Worm (Caenorhabditis elegans) whole organism, late embryonic: Measurements from ENCODE around the gene hal-3.

Experiments
- ama-1 ChIP-seq: fragments of 150-350 bp; optimal IDR thresholded peaks from 2 replicates; lab custom pipeline; 2014
- mec-3 ChIP-seq: sonication (generic microtip); optimal IDR thresholded peaks from 2 replicates; lab custom pipeline; 2016; ENCODE audit warnings: borderline replicate concordance, missing genetic modification characterization, missing compliant biosample characterization
- pha-4 ChIP-seq: fragments of 150-350 bp; optimal IDR thresholded peaks from 2 replicates; lab custom pipeline; 2018; ENCODE audit warnings: missing biosample characterization, missing genetic modification reagents, missing genetic modification characterization
- ztf-16 ChIP-seq: sonication (generic microtip); optimal IDR thresholded peaks from 2 replicates; lab custom pipeline; 2017; ENCODE audit warnings: missing genetic modification characterization, missing compliant biosample characterization

DNA sequence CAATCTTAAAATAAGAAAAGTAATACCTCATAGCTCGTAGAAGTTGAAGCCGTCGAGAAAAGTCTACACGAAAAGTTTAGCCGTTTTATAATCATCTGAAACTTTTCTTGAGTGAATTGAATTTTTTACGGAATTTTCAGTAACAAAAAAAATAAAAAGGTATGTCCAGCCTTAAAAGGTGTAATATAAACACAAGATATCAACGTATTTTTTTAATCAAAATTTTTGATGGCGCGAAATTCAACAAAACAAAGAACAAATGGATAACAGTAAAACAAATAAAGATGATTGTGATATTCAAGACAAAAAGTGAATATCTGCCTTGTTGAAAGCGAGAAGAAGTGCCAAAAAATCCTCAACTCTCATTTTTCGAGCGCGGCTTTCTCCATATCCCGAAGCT, 27.3 kb downstream of the hal-3 start, which contains the start of gene eral-1:
- TF ChIP-seq pha-4 (tag; lab: Kevin White, UChicago) (no peak), mec-3 (tag; lab: Kevin White, UChicago) (no peak), ztf-16 (tag; lab: Kevin White, UChicago) (no peak), ama-1 (no peak)
